Worm (Caenorhabditis elegans) whole organism, late embryonic: ENCODE data around the gene trpp-11.

Source experiments
- C08G9.2 ChIP-seq: sonication (generic microtip); optimal IDR thresholded peaks from 2 replicates; lab custom pipeline; 2016; ENCODE audit warnings: mild to moderate bottlenecking, missing genetic modification characterization, moderate library complexity, missing compliant biosample characterization
- K09A11.1 ChIP-seq: sonication (generic microtip); optimal IDR thresholded peaks from 2 replicates; lab custom pipeline; 2017; ENCODE audit warnings: antibody characterized with exemption, mild to moderate bottlenecking, missing genetic modification characterization, missing compliant biosample characterization; ENCODE audit not compliant: insufficient read depth
- Y22D7AL.16 ChIP-seq: sonication (generic microtip); optimal IDR thresholded peaks from 2 replicates; lab custom pipeline; 2016; ENCODE audit warnings: missing genetic modification characterization, missing compliant biosample characterization
- ceh-14 ChIP-seq: sonication (generic microtip); optimal IDR thresholded peaks from 2 replicates; lab custom pipeline; 2016; ENCODE audit warnings: missing genotype, missing genetic modification characterization, missing compliant biosample characterization
- ceh-19 ChIP-seq: fragments of 200-800 bp; sonication (Bioruptor generic); optimal IDR thresholded peaks from 2 replicates; lab custom pipeline; 2018; ENCODE audit warnings: mild to moderate bottlenecking, missing genetic modification characterization, missing compliant biosample characterization
- ceh-22 ChIP-seq: sonication (generic microtip); optimal IDR thresholded peaks from 2 replicates; lab custom pipeline; 2017; ENCODE audit warnings: missing biosample characterization, missing genetic modification characterization
- ceh-24 ChIP-seq: sonication (generic microtip); optimal IDR thresholded peaks from 2 replicates; lab custom pipeline; 2016; ENCODE audit warnings: mild to moderate bottlenecking, missing genetic modification characterization, missing compliant biosample characterization
- ceh-31 ChIP-seq: sonication (generic microtip); optimal IDR thresholded peaks from 2 replicates; lab custom pipeline; 2016; ENCODE audit warnings: missing genetic modification characterization, missing compliant biosample characterization
- ceh-34 ChIP-seq: sonication (generic microtip); optimal IDR thresholded peaks from 2 replicates; lab custom pipeline; 2016; ENCODE audit warnings: mild to moderate bottlenecking, missing genetic modification characterization, missing compliant biosample characterization
- ceh-45 ChIP-seq: fragments of 200-800 bp; sonication (Bioruptor generic); IDR thresholded peaks from 2 replicates; pipeline ENCODE4 v1.3.6; 2022; ENCODE audit warnings: missing genetic modification reagents, missing genetic modification characterization, missing compliant biosample characterization
- ceh-48 ChIP-seq: sonication (generic microtip); optimal IDR thresholded peaks from 2 replicates; lab custom pipeline; 2016; ENCODE audit warnings: missing genetic modification characterization, inconsistent platforms, missing compliant biosample characterization
- ceh-6 ChIP-seq: fragments of 200-800 bp; sonication (Bioruptor generic); optimal IDR thresholded peaks from 2 replicates; lab custom pipeline; 2018; ENCODE audit warnings: mild to moderate bottlenecking, missing genetic modification characterization, missing compliant biosample characterization
- ceh-9 ChIP-seq: sonication (generic microtip); optimal IDR thresholded peaks from 2 replicates; lab custom pipeline; 2016; ENCODE audit warnings: mild to moderate bottlenecking, missing genetic modification characterization, inconsistent platforms, missing compliant biosample characterization
- dve-1 ChIP-seq: sonication (generic microtip); optimal IDR thresholded peaks from 2 replicates; lab custom pipeline; 2017; ENCODE audit warnings: antibody characterized with exemption, mild to moderate bottlenecking, missing genetic modification characterization, missing compliant biosample characterization
- elt-2 ChIP-seq: sonication (generic microtip); optimal IDR thresholded peaks from 2 replicates; lab custom pipeline; 2016; ENCODE audit warnings: missing genetic modification reagents, missing genetic modification characterization, missing compliant biosample characterization
- elt-4 ChIP-seq: sonication (generic microtip); optimal IDR thresholded peaks from 2 replicates; lab custom pipeline; 2016; ENCODE audit warnings: missing genetic modification characterization, missing compliant biosample characterization
- ets-4 ChIP-seq: sonication (generic microtip); optimal IDR thresholded peaks from 2 replicates; lab custom pipeline; 2016; ENCODE audit warnings: missing genetic modification characterization, missing compliant biosample characterization
- eyg-1 ChIP-seq: sonication (generic microtip); optimal IDR thresholded peaks from 2 replicates; lab custom pipeline; 2016; ENCODE audit warnings: missing genotype, missing genetic modification characterization, missing compliant biosample characterization
- hlh-15 ChIP-seq: sonication (generic microtip); optimal IDR thresholded peaks from 2 replicates; lab custom pipeline; 2016; ENCODE audit warnings: missing genetic modification characterization, missing compliant biosample characterization
- hlh-30 ChIP-seq: sonication (generic microtip); optimal IDR thresholded peaks from 2 replicates; lab custom pipeline; 2017; ENCODE audit warnings: antibody characterized with exemption, missing genetic modification characterization, missing compliant biosample characterization; ENCODE audit not compliant: insufficient read depth
- hlh-6 ChIP-seq: sonication (generic microtip); optimal IDR thresholded peaks from 2 replicates; lab custom pipeline; 2016; ENCODE audit warnings: missing genotype, missing genetic modification characterization, missing compliant biosample characterization
- lim-6 ChIP-seq: sonication (generic microtip); optimal IDR thresholded peaks from 2 replicates; lab custom pipeline; 2016; ENCODE audit warnings: missing genetic modification characterization, missing compliant biosample characterization
- madf-2 ChIP-seq: sonication (generic microtip); optimal IDR thresholded peaks from 2 replicates; lab custom pipeline; 2017; ENCODE audit warnings: missing genetic modification characterization, missing compliant biosample characterization
- nfya-1 ChIP-seq: sonication (generic microtip); optimal IDR thresholded peaks from 2 replicates; lab custom pipeline; 2017; ENCODE audit warnings: missing genetic modification characterization, mild to moderate bottlenecking, missing compliant biosample characterization, antibody characterized with exemption, moderate library complexity
- nhr-11 ChIP-seq: fragments of 150-350 bp; optimal IDR thresholded peaks from 2 replicates; lab custom pipeline; 2014; ENCODE audit warnings: missing biosample characterization, missing genetic modification characterization
- nhr-232 ChIP-seq: sonication (generic microtip); optimal IDR thresholded peaks from 2 replicates; lab custom pipeline; 2016; ENCODE audit warnings: missing genetic modification characterization, missing compliant biosample characterization
- odd-2 ChIP-seq: sonication (generic microtip); optimal IDR thresholded peaks from 2 replicates; lab custom pipeline; 2017; ENCODE audit warnings: antibody characterized with exemption, mild to moderate bottlenecking, missing genetic modification characterization, missing compliant biosample characterization
- pat-9 ChIP-seq: fragments of 200-800 bp; sonication (Bioruptor generic); optimal IDR thresholded peaks from 2 replicates; lab custom pipeline; 2018; ENCODE audit warnings: mild to moderate bottlenecking, missing genetic modification characterization, moderate library complexity, missing compliant biosample characterization
- ref-2 ChIP-seq: sonication (generic microtip); optimal IDR thresholded peaks from 2 replicates; lab custom pipeline; 2016; ENCODE audit warnings: missing genetic modification characterization, missing compliant biosample characterization
- sox-2 ChIP-seq: fragments of 200-800 bp; sonication (Bioruptor generic); IDR thresholded peaks from 2 replicates; pipeline ENCODE4 v1.3.6; 2022; ENCODE audit warnings: missing genetic modification reagents, missing genetic modification characterization, missing compliant biosample characterization
- syd-9 ChIP-seq: sonication (generic microtip); optimal IDR thresholded peaks from 2 replicates; lab custom pipeline; 2016; ENCODE audit warnings: mild to moderate bottlenecking, missing genetic modification characterization, moderate library complexity, missing compliant biosample characterization
- tbx-2 ChIP-seq: sonication (generic microtip); optimal IDR thresholded peaks from 2 replicates; lab custom pipeline; 2016; ENCODE audit warnings: missing genetic modification characterization, missing compliant biosample characterization
- unc-3 ChIP-seq, 2 experiments: fragments of 200-800 bp in 1 of 2; sonication (Bioruptor generic) in 1 of 2; sonication (generic microtip) in 1 of 2; conservative IDR thresholded peaks in 1 of 2; optimal IDR thresholded peaks in 1 of 2; 2 replicates each; pipeline versions ENCODE4 v1.3.6 to Lab custom; 2016 to 2022; ENCODE audit warnings: missing compliant biosample characterization in 2 of 2, missing genetic modification characterization in 2 of 2, missing genetic modification reagents in 1 of 2
- unc-42 ChIP-seq: sonication (generic microtip); optimal IDR thresholded peaks from 2 replicates; lab custom pipeline; 2016; ENCODE audit warnings: missing genotype, missing genetic modification characterization, missing compliant biosample characterization
- ztf-16 ChIP-seq: sonication (generic microtip); optimal IDR thresholded peaks from 2 replicates; lab custom pipeline; 2017; ENCODE audit warnings: missing genetic modification characterization, missing compliant biosample characterization

The trpp-11 gene

ce11 chrIII:768528-768927 is 26.4 kb upstream of the trpp-11 start:
- TF ChIP-seq unc-3 (GFP tag; conservative IDR thresholded peaks at IDR 0.05; lab: Robert Waterston, UW) (no peak), unc-3 (tag; optimal IDR thresholded peaks at IDR 0.05; lab: Kevin White, UChicago) (no peak), hlh-6 (no peak), ceh-34 (tag; lab: Kevin White, UChicago) (no peak), tbx-2 (tag; lab: Kevin White, UChicago) (no peak), ceh-22 (tag; lab: Kevin White, UChicago) (no peak), dve-1 (tag; lab: Kevin White, UChicago) (no peak), unc-42 (no peak), ceh-45 (GFP tag; lab: Robert Waterston, UW) (no peak), ceh-6 (GFP tag; lab: Kevin White, UChicago) (no peak), ceh-14 (tag; lab: Kevin White, UChicago) (no peak)

- TF ChIP-seq hlh-6 (no peak), hlh-30 (no peak), hlh-15 (tag; lab: Kevin White, UChicago) (no peak), K09A11.1 (tag; lab: Kevin White, UChicago) (no peak), odd-2 (tag; lab: Kevin White, UChicago) (no peak), nhr-11 (tag; lab: Kevin White, UChicago) (no peak), sox-2 (GFP tag; lab: Robert Waterston, UW) (no peak), nhr-232 (tag; lab: Kevin White, UChicago) (no peak), Y22D7AL.16 (tag; lab: Kevin White, UChicago) (no peak), syd-9 (tag; lab: Kevin White, UChicago) (no peak), ceh-24 (tag; lab: Kevin White, UChicago) (no peak), ztf-16 (tag; lab: Kevin White, UChicago) (no peak), ref-2 (no peak), C08G9.2 (tag; lab: Kevin White, UChicago) (no peak), ceh-14 (tag; lab: Kevin White, UChicago) (no peak), ets-4 (tag; lab: Kevin White, UChicago) (no peak), unc-42 (no peak)
- TF ChIP-seq, all 69 proteins: peak for 0
These were observed 24.0 kb upstream of the trpp-11 start, which contains the start of gene tpst-2 for ce11 chrIII:770958-771357. TSS of gene tpst-2 (plus strand) at chrIII:771258.

DNA sequence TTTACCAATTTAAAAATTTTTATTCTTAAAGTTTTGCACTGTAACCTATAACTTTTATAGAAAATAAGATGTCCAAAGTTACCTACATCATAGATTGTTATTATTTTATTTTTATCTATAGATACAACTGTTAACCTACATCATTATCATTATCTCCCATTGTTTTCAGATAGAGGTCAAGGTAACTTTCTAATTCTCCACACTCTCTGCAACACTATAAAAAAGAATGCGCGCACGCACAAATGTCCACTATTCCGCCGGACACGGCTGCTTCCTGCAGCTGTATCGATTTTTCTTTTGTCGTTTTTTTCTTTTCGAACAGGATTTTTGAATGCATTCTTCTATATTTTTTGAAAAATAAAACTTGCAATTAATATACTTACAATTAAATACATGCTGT is 22.3 kb upstream of the trpp-11 start:
- TF ChIP-seq nfya-1 (tag; lab: Kevin White, UChicago) = no peak
- TF ChIP-seq ceh-48 (tag; lab: Kevin White, UChicago) = peak; percentile 3
- no peak for TF ChIP-seq eyg-1 (tag; lab: Kevin White, UChicago)
- TF ChIP-seq dve-1 (tag; lab: Kevin White, UChicago) = no peak
- TF ChIP-seq elt-2 (tag; lab: Kevin White, UChicago) = peak; percentile 83
- no peak for TF ChIP-seq ceh-45 (GFP tag; lab: Robert Waterston, UW)
- TF ChIP-seq ceh-9 (tag; lab: Kevin White, UChicago) = no peak
- no peak for TF ChIP-seq ceh-22 (tag; lab: Kevin White, UChicago)
- no peak for TF ChIP-seq ceh-24 (tag; lab: Kevin White, UChicago)
- no peak for TF ChIP-seq K09A11.1 (tag; lab: Kevin White, UChicago)
- no peak for TF ChIP-seq madf-2 (tag; lab: Kevin White, UChicago)
- TF ChIP-seq nhr-232 (tag; lab: Kevin White, UChicago) = no peak

DNA sequence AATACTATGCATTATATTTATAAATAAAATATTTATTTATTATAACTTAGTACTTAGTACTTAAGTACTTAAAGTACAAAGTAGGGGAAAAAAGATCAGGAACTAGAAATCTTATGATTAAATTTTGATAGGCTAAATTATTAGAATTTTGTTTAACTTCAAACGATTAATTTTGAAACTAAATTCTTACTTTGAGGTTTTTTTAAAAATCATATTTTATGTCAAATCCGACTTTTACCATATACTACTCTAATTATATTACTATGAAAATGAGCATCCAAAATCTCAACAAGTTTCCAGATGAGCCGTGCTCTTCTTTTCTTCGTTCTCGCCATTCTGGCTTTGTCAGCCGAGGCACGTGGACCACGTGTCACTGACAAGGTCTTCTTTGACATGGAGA is 21.8 kb upstream of the trpp-11 start, which contains the start of gene cyn-6:
Gene cyn-6 (plus strand): TSS at position 301 of the 400 bp plus-strand sequence.
- TF ChIP-seq ceh-31 (tag; lab: Kevin White, UChicago) (no peak), ceh-19 (GFP tag; lab: Kevin White, UChicago) (no peak), lim-6 (no peak), pat-9 (tag; lab: Kevin White, UChicago) (no peak), elt-4 (tag; lab: Kevin White, UChicago) (no peak)
- TF ChIP-seq, all 69 proteins: peak for 0
